Worm (Caenorhabditis elegans) whole organism, mixed stage, embryonic: ENCODE results near the gene B0348.1.

Source experiments
- M03D4.4 ChIP-seq: sonication (generic microtip); optimal IDR thresholded peaks from 2 replicates; lab custom pipeline; 2017; ENCODE audit warnings: mild to moderate bottlenecking, missing genetic modification characterization, missing compliant biosample characterization
- bed-3 ChIP-seq: fragments of 200-800 bp; sonication (Bioruptor generic); optimal IDR thresholded peaks from 3 replicates; lab custom pipeline; 2018; ENCODE audit warnings: mild to moderate bottlenecking, missing genetic modification characterization, moderate library complexity, missing compliant biosample characterization
- blmp-1 ChIP-seq: fragments of 150-350 bp; optimal IDR thresholded peaks from 2 replicates; lab custom pipeline; 2014; ENCODE audit warnings: missing biosample characterization, missing genetic modification characterization
- ceh-39 ChIP-seq: fragments of 150-350 bp; optimal IDR thresholded peaks from 2 replicates; lab custom pipeline; 2014; ENCODE audit warnings: missing biosample characterization, missing genetic modification characterization
- ceh-43 ChIP-seq: fragments of 200-800 bp; sonication (Bioruptor generic); optimal IDR thresholded peaks from 2 replicates; lab custom pipeline; 2018; ENCODE audit warnings: mild to moderate bottlenecking, missing genetic modification characterization, moderate library complexity, missing compliant biosample characterization
- ceh-83 ChIP-seq: fragments of 200-800 bp; sonication (Bioruptor generic); optimal IDR thresholded peaks from 2 replicates; lab custom pipeline; 2018; ENCODE audit warnings: mild to moderate bottlenecking, missing genetic modification characterization, missing compliant biosample characterization
- ces-1 ChIP-seq: fragments of 150-350 bp; optimal IDR thresholded peaks from 2 replicates; lab custom pipeline; 2014; ENCODE audit warnings: missing biosample characterization, missing genetic modification reagents, missing genetic modification characterization
- cnd-1 ChIP-seq: fragments of 200-800 bp; sonication (Bioruptor generic); optimal IDR thresholded peaks from 2 replicates; lab custom pipeline; 2018; ENCODE audit warnings: mild to moderate bottlenecking, missing genetic modification characterization, missing compliant biosample characterization
- elt-1 ChIP-seq: sonication (generic microtip); optimal IDR thresholded peaks from 2 replicates; lab custom pipeline; 2017; ENCODE audit warnings: missing genetic modification characterization, mild to moderate bottlenecking, missing compliant biosample characterization, antibody characterized with exemption, moderate library complexity, borderline replicate concordance; ENCODE audit not compliant: insufficient read depth
- elt-3 ChIP-seq: fragments of 150-350 bp; optimal IDR thresholded peaks from 2 replicates; lab custom pipeline; 2014; ENCODE audit warnings: missing biosample characterization, missing genetic modification characterization
- flh-1 ChIP-seq: fragments of 200-800 bp; sonication (Bioruptor generic); optimal IDR thresholded peaks from 2 replicates; lab custom pipeline; 2018; ENCODE audit warnings: mild to moderate bottlenecking, missing genetic modification characterization, moderate library complexity, missing compliant biosample characterization
- ham-2 ChIP-seq: fragments of 200-800 bp; sonication (Bioruptor generic); optimal IDR thresholded peaks from 2 replicates; lab custom pipeline; 2018; ENCODE audit warnings: mild to moderate bottlenecking, missing genetic modification characterization, missing compliant biosample characterization
- hlh-1 ChIP-seq: fragments of 150-350 bp; optimal IDR thresholded peaks from 2 replicates; lab custom pipeline; 2014; ENCODE audit warnings: missing biosample characterization, missing genetic modification reagents, missing genetic modification characterization
- lin-13 ChIP-seq: fragments of 150-350 bp; optimal IDR thresholded peaks from 2 replicates; lab custom pipeline; 2014; ENCODE audit warnings: missing biosample characterization, missing genetic modification characterization
- lin-32 ChIP-seq: fragments of 200-800 bp; sonication (Bioruptor generic); optimal IDR thresholded peaks from 2 replicates; lab custom pipeline; 2018; ENCODE audit warnings: mild to moderate bottlenecking, missing genetic modification characterization, missing compliant biosample characterization
- lsy-2 ChIP-seq: fragments of 150-350 bp; optimal IDR thresholded peaks from 2 replicates; lab custom pipeline; 2014; ENCODE audit warnings: missing biosample characterization, missing genetic modification characterization
- mab-5 ChIP-seq: fragments of 150-350 bp; optimal IDR thresholded peaks from 2 replicates; lab custom pipeline; 2014; ENCODE audit warnings: missing biosample characterization, missing genetic modification characterization
- mep-1 ChIP-seq: fragments of 150-350 bp; optimal IDR thresholded peaks from 2 replicates; lab custom pipeline; 2017; ENCODE audit warnings: missing biosample characterization, missing genetic modification reagents, missing genetic modification characterization, inconsistent platforms
- mls-2 ChIP-seq: sonication (generic microtip); optimal IDR thresholded peaks from 2 replicates; lab custom pipeline; 2016; ENCODE audit warnings: mild to moderate bottlenecking, missing genetic modification characterization, moderate library complexity, missing compliant biosample characterization
- nhr-12 ChIP-seq: fragments of 150-350 bp; optimal IDR thresholded peaks from 2 replicates; lab custom pipeline; 2014; ENCODE audit warnings: missing biosample characterization, missing genetic modification characterization
- nhr-2 ChIP-seq: fragments of 150-350 bp; optimal IDR thresholded peaks from 2 replicates; lab custom pipeline; 2014; ENCODE audit warnings: missing biosample characterization, missing genetic modification characterization
- nhr-237 ChIP-seq: fragments of 150-350 bp; optimal IDR thresholded peaks from 2 replicates; lab custom pipeline; 2014; ENCODE audit warnings: missing biosample characterization, missing genetic modification characterization
- nhr-28 ChIP-seq: fragments of 150-350 bp; optimal IDR thresholded peaks from 2 replicates; lab custom pipeline; 2014; ENCODE audit warnings: missing biosample characterization, missing genetic modification characterization
- nhr-76 ChIP-seq: sonication (generic microtip); optimal IDR thresholded peaks from 2 replicates; lab custom pipeline; 2017; ENCODE audit warnings: missing biosample characterization, missing genetic modification characterization
- pha-4 ChIP-seq: fragments of 150-350 bp; optimal IDR thresholded peaks from 2 replicates; lab custom pipeline; 2018; ENCODE audit warnings: missing biosample characterization, missing genetic modification reagents, missing genetic modification characterization
- sptf-1 ChIP-seq: sonication (generic microtip); optimal IDR thresholded peaks from 2 replicates; lab custom pipeline; 2017; ENCODE audit warnings: mild to moderate bottlenecking, missing genetic modification characterization, moderate library complexity, missing compliant biosample characterization
- unc-39 ChIP-seq: fragments of 150-350 bp; optimal IDR thresholded peaks from 2 replicates; lab custom pipeline; 2014; ENCODE audit warnings: missing biosample characterization, missing genetic modification characterization
- unc-62 ChIP-seq: fragments of 150-350 bp; optimal IDR thresholded peaks from 2 replicates; lab custom pipeline; 2014; ENCODE audit warnings: missing biosample characterization, missing genetic modification reagents, missing genetic modification characterization
- zip-8 ChIP-seq: fragments of 150-350 bp; optimal IDR thresholded peaks from 2 replicates; lab custom pipeline; 2014; ENCODE audit warnings: missing biosample characterization, missing genetic modification characterization
- ztf-11 ChIP-seq: fragments of 150-350 bp; optimal IDR thresholded peaks from 2 replicates; lab custom pipeline; 2014; ENCODE audit warnings: missing biosample characterization, missing genetic modification characterization

B0348.1 gene

ce11 chrV:58971-59370, 10.2 kb downstream of the B0348.1 start, which contains the start of gene cyp-29A3:
cyp-29A3 (plus strand) TSS chrV:59239.
- TF ChIP-seq bed-3 (GFP tag; lab: Kevin White, UChicago), result no peak
- TF ChIP-seq unc-62 (GFP tag; lab: Kevin White, UChicago), result no peak
- no peak for TF ChIP-seq flh-1 (GFP tag; lab: Kevin White, UChicago)

ce11 chrV:63887-64286, 15.2 kb downstream of the B0348.1 start:
- TF ChIP-seq ceh-39 (no peak), ces-1 (GFP tag; lab: Kevin White, UChicago) (no peak), pha-4 (no peak), cnd-1 (no peak), sptf-1 (tag; lab: Kevin White, UChicago) (no peak), nhr-28 (tag; lab: Kevin White, UChicago) (no peak), elt-3 (no peak), lin-32 (no peak), ztf-11 (no peak), mls-2 (no peak), bed-3 (GFP tag; lab: Kevin White, UChicago) (no peak), lin-13 (tag; lab: Kevin White, UChicago) (no peak)

DNA sequence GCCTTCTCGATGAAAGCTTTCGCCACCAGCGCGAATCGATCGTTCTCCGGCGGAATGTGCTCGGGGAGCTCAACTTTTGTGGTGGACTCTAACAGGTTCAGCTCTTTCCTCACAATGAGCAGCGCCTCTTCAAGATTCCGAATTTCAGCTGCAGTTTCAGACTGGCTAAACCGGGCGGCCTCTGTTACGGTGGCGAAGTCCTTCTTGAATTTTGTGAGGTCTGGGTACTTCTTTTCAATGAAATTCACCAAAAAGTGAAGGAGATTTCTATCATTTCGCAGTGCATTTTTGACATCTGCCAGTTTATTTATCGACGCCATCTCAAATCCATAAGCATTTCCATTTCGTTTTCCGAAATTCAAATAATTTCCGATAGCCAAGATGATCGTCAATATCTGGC, 17.8 kb downstream of the B0348.1 start:
- no peak for TF ChIP-seq hlh-1
- TF ChIP-seq unc-62 (GFP tag; lab: Kevin White, UChicago), result no peak
- TF ChIP-seq unc-39 (tag; lab: Kevin White, UChicago), result no peak
- TF ChIP-seq nhr-237 (tag; lab: Kevin White, UChicago), result no peak
- TF ChIP-seq nhr-2, result no peak
- TF ChIP-seq lsy-2 (tag; lab: Kevin White, UChicago), result no peak
- no peak for TF ChIP-seq ham-2 (GFP tag; lab: Kevin White, UChicago)
- TF ChIP-seq nhr-76 (tag; lab: Kevin White, UChicago), result no peak
- no peak for TF ChIP-seq ceh-83 (GFP tag; lab: Kevin White, UChicago)
- no peak for TF ChIP-seq flh-1 (GFP tag; lab: Kevin White, UChicago)
- no peak for TF ChIP-seq ceh-39
- no peak for TF ChIP-seq ztf-11
- no peak for TF ChIP-seq blmp-1
- TF ChIP-seq lin-32, result no peak
- TF ChIP-seq pha-4, result no peak
- TF ChIP-seq M03D4.4 (tag; lab: Kevin White, UChicago), result no peak
- TF ChIP-seq zip-8 (tag; lab: Kevin White, UChicago), result no peak
- no peak for TF ChIP-seq nhr-12
- TF ChIP-seq mab-5 (tag; lab: Kevin White, UChicago), result no peak
- TF ChIP-seq ceh-43 (GFP tag; lab: Kevin White, UChicago), result no peak

- TF ChIP-seq mab-5 (tag; lab: Kevin White, UChicago) (no peak), cnd-1 (no peak), ceh-43 (GFP tag; lab: Kevin White, UChicago) (no peak), zip-8 (tag; lab: Kevin White, UChicago) (no peak), flh-1 (GFP tag; lab: Kevin White, UChicago) (no peak), unc-62 (GFP tag; lab: Kevin White, UChicago) (no peak), mep-1 (tag; lab: Kevin White, UChicago) (no peak), ztf-11 (no peak), M03D4.4 (tag; lab: Kevin White, UChicago) (no peak), bed-3 (GFP tag; lab: Kevin White, UChicago) (no peak)
These were observed 19.4 kb downstream of the B0348.1 start for ce11 chrV:68112-68511.

DNA sequence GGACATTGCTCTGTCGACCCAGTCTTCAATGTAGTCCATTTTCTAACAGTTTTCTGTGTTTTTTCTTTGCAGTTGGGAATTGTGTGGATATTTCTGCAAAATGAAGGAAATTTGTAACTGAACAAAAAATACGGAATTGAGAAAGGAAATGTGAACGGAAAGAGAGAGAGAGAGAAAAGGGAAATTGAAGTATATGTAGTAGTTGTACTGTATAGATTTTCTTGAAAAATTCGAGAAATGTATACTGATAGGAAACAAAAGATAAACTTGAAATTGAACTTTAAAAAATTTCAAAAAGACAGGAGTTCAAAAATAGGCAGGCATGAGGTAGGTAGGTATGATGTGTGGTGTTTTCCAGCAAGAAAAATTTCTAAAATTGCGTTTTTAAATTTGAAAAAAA, 35.0 kb downstream of the B0348.1 start, which contains the start of gene daam-1:
Gene daam-1 (minus strand): TSS at position 101 of the 400 bp plus-strand sequence.
- no peak for TF ChIP-seq M03D4.4 (tag; lab: Kevin White, UChicago)
- no peak for TF ChIP-seq flh-1 (GFP tag; lab: Kevin White, UChicago)
- TF ChIP-seq ces-1 (GFP tag; lab: Kevin White, UChicago), result no peak
- TF ChIP-seq elt-1, result no peak
